Fruit fly (Drosophila melanogaster) whole organism, embryonic: ENCODE measurements around the gene CG42710.

Source experiments
- Adf1 ChIP-seq: fragments of 200-800 bp; sonication (Bioruptor generic); IDR thresholded peaks from 2 replicates; pipeline ENCODE4 v1.3.6; 2022; ENCODE audit warnings: missing biosample characterization, missing genetic modification characterization
- CG10462 ChIP-seq: fragments of 200-800 bp; sonication (Bioruptor generic); optimal IDR thresholded peaks from 2 replicates; lab custom pipeline; 2016; ENCODE audit warnings: missing biosample characterization, missing genetic modification characterization
- CG10654 ChIP-seq: fragments of 200-800 bp; sonication (Bioruptor generic); optimal IDR thresholded peaks from 2 replicates; lab custom pipeline; 2016; ENCODE audit warnings: missing biosample characterization, missing genetic modification characterization
- CG12219 ChIP-seq: fragments of 200-800 bp; sonication (Bioruptor generic); optimal IDR thresholded peaks from 3 replicates; lab custom pipeline; 2018; ENCODE audit warnings: missing biosample characterization, mild to moderate bottlenecking, missing genetic modification characterization
- CG12236 ChIP-seq: fragments of 200-800 bp; sonication (Bioruptor generic); optimal IDR thresholded peaks from 2 replicates; lab custom pipeline; 2016; ENCODE audit warnings: missing biosample characterization, missing genetic modification characterization
- CG14965 ChIP-seq: fragments of 200-800 bp; sonication (Bioruptor generic); optimal IDR thresholded peaks from 2 replicates; lab custom pipeline; 2016; ENCODE audit warnings: missing biosample characterization, missing genetic modification characterization, borderline replicate concordance
- CG15514 ChIP-seq: fragments of 200-800 bp; sonication (Bioruptor generic); optimal IDR thresholded peaks from 3 replicates; lab custom pipeline; 2017; ENCODE audit warnings: missing biosample characterization, missing genetic modification characterization, mild to moderate bottlenecking, moderate library complexity, missing genetic modification reagents
- CG17829 ChIP-seq: fragments of 200-800 bp; optimal IDR thresholded peaks from 2 replicates; lab custom pipeline; 2019; ENCODE audit warnings: missing biosample characterization, mild to moderate bottlenecking, missing genetic modification characterization, moderate library complexity
- CG2129 ChIP-seq: fragments of 200-800 bp; sonication (Bioruptor generic); IDR thresholded peaks from 2 replicates; pipeline ENCODE4 v1.3.6; 2022; ENCODE audit warnings: missing biosample characterization, missing genetic modification characterization; ENCODE audit not compliant: partially characterized antibody
- CG2712 ChIP-seq: fragments of 200-800 bp; optimal IDR thresholded peaks from 3 replicates; lab custom pipeline; 2019; ENCODE audit warnings: missing biosample characterization, mild to moderate bottlenecking, missing genetic modification characterization, moderate library complexity
- CG31224 ChIP-seq: fragments of 200-800 bp; sonication (Bioruptor generic); IDR thresholded peaks from 2 replicates; pipeline ENCODE4 v1.3.6; 2022; ENCODE audit warnings: missing biosample characterization, missing genetic modification characterization
- CG32767 ChIP-seq: fragments of 200-800 bp; sonication (Bioruptor generic); IDR thresholded peaks from 2 replicates; pipeline ENCODE4 v1.3.6; 2022; ENCODE audit warnings: missing biosample characterization, missing genetic modification characterization
- CG3838 ChIP-seq: fragments of 200-800 bp; sonication (Bioruptor generic); optimal IDR thresholded peaks from 3 replicates; lab custom pipeline; 2016; ENCODE audit warnings: missing biosample characterization, missing genetic modification characterization
- CG9817 ChIP-seq: fragments of 200-800 bp; sonication (Bioruptor generic); optimal IDR thresholded peaks from 2 replicates; lab custom pipeline; 2018; ENCODE audit warnings: missing biosample characterization, mild to moderate bottlenecking, missing genetic modification characterization, moderate library complexity
- Dip3 ChIP-seq: fragments of 200-800 bp; sonication (Bioruptor generic); optimal IDR thresholded peaks from 3 replicates; lab custom pipeline; 2016; ENCODE audit warnings: missing biosample characterization, missing genetic modification characterization
- Dref ChIP-seq: fragments of 200-800 bp; sonication (Bioruptor generic); IDR thresholded peaks from 2 replicates; pipeline ENCODE4 v1.3.6; 2022; ENCODE audit warnings: missing biosample characterization, missing genetic modification characterization
- E2f2 ChIP-seq: fragments of 200-800 bp; sonication (Bioruptor generic); IDR thresholded peaks from 2 replicates; pipeline ENCODE4 v1.3.6; 2022; ENCODE audit warnings: missing biosample characterization, missing genetic modification characterization
- Fer3 ChIP-seq: fragments of 200-800 bp; sonication (Bioruptor generic); optimal IDR thresholded peaks from 2 replicates; lab custom pipeline; 2018; ENCODE audit warnings: missing biosample characterization, mild to moderate bottlenecking, missing genetic modification characterization, moderate library complexity
- H2.0 ChIP-seq: fragments of 200-800 bp; sonication (Bioruptor generic); IDR thresholded peaks from 2 replicates; pipeline ENCODE4 v1.3.6; 2022; ENCODE audit warnings: missing biosample characterization, missing genetic modification characterization
- HLH4C ChIP-seq: fragments of 200-800 bp; sonication (Bioruptor generic); IDR thresholded peaks from 3 replicates; pipeline ENCODE4 v1.3.6; 2022; ENCODE audit warnings: missing biosample characterization, missing genetic modification characterization; ENCODE audit not compliant: partially characterized antibody
- Hey ChIP-seq: fragments of 200-800 bp; sonication (Bioruptor generic); optimal IDR thresholded peaks from 3 replicates; lab custom pipeline; 2018; ENCODE audit warnings: missing biosample characterization, mild to moderate bottlenecking, missing genetic modification characterization
- HmgZ ChIP-seq: fragments of 200-800 bp; sonication (Bioruptor generic); optimal IDR thresholded peaks from 2 replicates; lab custom pipeline; 2018; ENCODE audit warnings: missing biosample characterization, mild to moderate bottlenecking, missing genetic modification characterization
- Myb ChIP-seq: fragments of 200-800 bp; sonication (Bioruptor generic); optimal IDR thresholded peaks from 2 replicates; lab custom pipeline; 2016; ENCODE audit warnings: missing biosample characterization, missing genetic modification characterization
- NC2β ChIP-seq: fragments of 200-800 bp; sonication (Bioruptor generic); optimal IDR thresholded peaks from 2 replicates; lab custom pipeline; 2016; ENCODE audit warnings: missing biosample characterization, missing genetic modification characterization
- Oaz ChIP-seq: fragments of 200-800 bp; sonication (Bioruptor generic); IDR thresholded peaks from 2 replicates; pipeline ENCODE4 v1.3.6; 2022; ENCODE audit warnings: missing biosample characterization, missing genetic modification characterization
- Pdp1 ChIP-seq, 2 experiments: fragments of 200-800 bp; sonication (Bioruptor generic); optimal IDR thresholded peaks; 3 replicates each; lab custom pipeline; 2016; ENCODE audit warnings: missing biosample characterization in 2 of 2, missing genetic modification characterization in 2 of 2, mild to moderate bottlenecking in 1 of 2, moderate library complexity in 1 of 2
- amos ChIP-seq: fragments of 200-800 bp; sonication (Bioruptor generic); IDR thresholded peaks from 2 replicates; pipeline ENCODE4 v1.3.6; 2022; ENCODE audit warnings: missing biosample characterization, missing genetic modification characterization; ENCODE audit not compliant: partially characterized antibody
- bab2 ChIP-seq: fragments of 200-800 bp; sonication (Bioruptor generic); optimal IDR thresholded peaks from 2 replicates; lab custom pipeline; 2016; ENCODE audit warnings: missing biosample characterization, missing genetic modification characterization
- ci ChIP-seq: fragments of 200-800 bp; sonication (Bioruptor generic); IDR thresholded peaks from 3 replicates; pipeline ENCODE4 v1.3.6; 2022; ENCODE audit warnings: missing biosample characterization, missing genetic modification characterization
- disco-r ChIP-seq: fragments of 200-800 bp; sonication (Bioruptor generic); optimal IDR thresholded peaks from 2 replicates; lab custom pipeline; 2016; ENCODE audit warnings: missing biosample characterization, missing genetic modification characterization
- dmrt11E ChIP-seq: fragments of 200-800 bp; sonication (Bioruptor generic); optimal IDR thresholded peaks from 3 replicates; lab custom pipeline; 2018; ENCODE audit warnings: missing biosample characterization, mild to moderate bottlenecking, missing genetic modification characterization, moderate library complexity
- grau ChIP-seq: fragments of 200-800 bp; optimal IDR thresholded peaks from 3 replicates; lab custom pipeline; 2019; ENCODE audit warnings: missing biosample characterization, mild to moderate bottlenecking, missing genetic modification characterization, moderate library complexity
- grn ChIP-seq: fragments of 200-800 bp; sonication (Bioruptor generic); optimal IDR thresholded peaks from 3 replicates; lab custom pipeline; 2017; ENCODE audit warnings: missing biosample characterization, missing genetic modification characterization
- her ChIP-seq: fragments of 200-800 bp; sonication (Bioruptor generic); optimal IDR thresholded peaks from 2 replicates; lab custom pipeline; 2016; ENCODE audit warnings: missing biosample characterization, missing genetic modification characterization
- insv ChIP-seq, 2 experiments: fragments of 200-800 bp; sonication (Bioruptor generic); optimal IDR thresholded peaks; 3 replicates each; lab custom pipeline; 2016 to 2018; ENCODE audit warnings: missing biosample characterization in 2 of 2, missing genetic modification characterization in 2 of 2
- inv ChIP-seq: fragments of 200-800 bp; sonication (Bioruptor generic); IDR thresholded peaks from 2 replicates; pipeline ENCODE4 v1.3.6; 2022; ENCODE audit warnings: missing biosample characterization, missing genetic modification characterization; ENCODE audit not compliant: partially characterized antibody
- ken ChIP-seq: fragments of 200-800 bp; sonication (Bioruptor generic); IDR thresholded peaks from 3 replicates; pipeline ENCODE4 v1.3.6; 2022; ENCODE audit warnings: missing biosample characterization, missing genetic modification characterization
- lmd ChIP-seq: fragments of 200-800 bp; sonication (Bioruptor generic); IDR thresholded peaks from 2 replicates; pipeline ENCODE4 v1.3.6; 2022; ENCODE audit warnings: missing biosample characterization, missing genetic modification characterization
- mld ChIP-seq: fragments of 200-800 bp; sonication (Bioruptor generic); IDR thresholded peaks from 3 replicates; pipeline ENCODE4 v1.3.6; 2022; ENCODE audit warnings: missing biosample characterization, missing genetic modification characterization; ENCODE audit not compliant: partially characterized antibody
- prd ChIP-seq, 3 experiments: fragments of >200 bp in 2 of 3; fragments of 200-800 bp in 1 of 3; sonication (Bioruptor generic) in 1 of 3; optimal IDR thresholded peaks in 2 of 3; IDR thresholded peaks in 1 of 3; 2 replicates in 2 of 3; 3 replicates in 1 of 3; pipeline versions ENCODE4 v1.3.6 to Lab custom; 2017 to 2022; ENCODE audit warnings: missing biosample characterization in 1 of 3, missing genetic modification characterization in 1 of 3
- pros ChIP-seq: fragments of 200-800 bp; sonication (Bioruptor generic); optimal IDR thresholded peaks from 3 replicates; lab custom pipeline; 2019; ENCODE audit warnings: missing biosample characterization, mild to moderate bottlenecking, missing genetic modification characterization, moderate library complexity
- pzg ChIP-seq: fragments of 200-800 bp; sonication (Bioruptor generic); optimal IDR thresholded peaks from 3 replicates; lab custom pipeline; 2018; ENCODE audit warnings: missing biosample characterization, mild to moderate bottlenecking, missing genetic modification characterization, moderate library complexity
- row ChIP-seq: fragments of 200-800 bp; sonication (Bioruptor generic); IDR thresholded peaks from 3 replicates; pipeline ENCODE4 v1.3.6; 2022; ENCODE audit warnings: missing biosample characterization, missing genetic modification characterization
- sc ChIP-seq, 3 experiments: fragments of >200 bp in 2 of 3; fragments of 200-800 bp in 1 of 3; sonication (Bioruptor generic) in 1 of 3; optimal IDR thresholded peaks; 2 replicates in 2 of 3; 3 replicates in 1 of 3; lab custom pipeline; 2017; ENCODE audit warnings: mild to moderate bottlenecking in 1 of 3, missing biosample characterization in 1 of 3, missing genetic modification characterization in 1 of 3, missing genetic modification reagents in 1 of 3
- sens-2 ChIP-seq: fragments of 200-800 bp; sonication (Bioruptor generic); IDR thresholded peaks from 2 replicates; pipeline ENCODE4 v1.3.6; 2022; ENCODE audit warnings: missing biosample characterization, missing genetic modification characterization
- tll ChIP-seq, 2 experiments: fragments of 200-800 bp in 1 of 2; fragments of >200 bp in 1 of 2; sonication (Bioruptor generic) in 1 of 2; optimal IDR thresholded peaks; 2 replicates each; lab custom pipeline; 2017 to 2019; ENCODE audit warnings: missing biosample characterization in 2 of 2, missing genetic modification characterization in 2 of 2, mild to moderate bottlenecking in 1 of 2, moderate library complexity in 1 of 2
- tx ChIP-seq: fragments of 200-800 bp; sonication (Bioruptor generic); optimal IDR thresholded peaks from 2 replicates; lab custom pipeline; 2016; ENCODE audit warnings: missing biosample characterization, missing genetic modification characterization

The CG42710 gene

DNA sequence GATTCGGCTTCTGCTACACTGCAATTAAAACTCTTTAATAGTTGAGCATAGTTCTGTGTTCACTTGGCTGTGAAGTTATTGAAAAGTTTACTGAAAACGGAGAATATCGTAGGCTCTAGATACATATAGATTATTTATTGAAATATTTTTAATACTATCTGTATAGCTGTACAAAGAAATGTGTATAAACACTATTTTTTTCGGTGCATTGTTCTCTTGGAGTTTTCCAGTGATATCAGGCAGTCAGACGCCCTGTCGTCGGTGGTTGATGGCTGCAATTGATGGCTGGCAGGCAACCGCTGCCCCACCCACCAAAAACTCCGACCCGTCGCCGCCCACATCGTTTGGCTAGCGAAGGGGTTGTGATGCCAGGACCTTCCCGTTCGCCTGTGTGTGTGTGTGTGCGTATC, 35.9 kb downstream of the CG42710 start (continued):
- TF ChIP-seq CG12236: no peak
- TF ChIP-seq CG17829: peak; percentile 34
- TF ChIP-seq tll (GFP tag; optimal IDR thresholded peaks at IDR 0.05; lab: Kevin White, UChicago): no peak
- peak; percentile 16 for TF ChIP-seq CG12219 (GFP tag; lab: Kevin White, UChicago)
- no peak for TF ChIP-seq grn (GFP tag; lab: Kevin White, UChicago)
- TF ChIP-seq, all 482 proteins: peak for 121

- TF ChIP-seq HLH4C (GFP tag; lab: Robert Waterston, UW): no peak
- TF ChIP-seq CG2129: no peak
- no peak for TF ChIP-seq CG9817 (tag; lab: Kevin White, UChicago)
- TF ChIP-seq pros (GFP tag; lab: Kevin White, UChicago): peak; percentile 69
- peak; percentile 91 for TF ChIP-seq Hey
- TF ChIP-seq mld: no peak
Measured at dm6 chr2L:8743082-8743481, 39.2 kb downstream of the CG42710 start.

- peak; percentile 1 for TF ChIP-seq grau (tag; lab: Kevin White, UChicago)
- no peak for TF ChIP-seq lmd (GFP tag; lab: Robert Waterston, UW)
- TF ChIP-seq HmgZ (tag; lab: Kevin White, UChicago): peak; percentile 9
- no peak for TF ChIP-seq CG10654 (GFP tag; lab: Kevin White, UChicago)
- TF ChIP-seq CG2712 (tag; lab: Kevin White, UChicago): peak; percentile 34
- no peak for TF ChIP-seq Dref (GFP tag; lab: Robert Waterston, UW)
- TF ChIP-seq pzg: peak; percentile 42
- no peak for TF ChIP-seq Dip3
- no peak for TF ChIP-seq inv (GFP tag; lab: Robert Waterston, UW)
- TF ChIP-seq Myb (GFP tag; lab: Kevin White, UChicago): peak; percentile 23
- peak in 1 of 2 experiments; percentile 7 for TF ChIP-seq Pdp1 (GFP tag; optimal IDR thresholded peaks at IDR 0.05; lab: Kevin White, UChicago)
- no peak for TF ChIP-seq Fer3 (tag; lab: Kevin White, UChicago)
- no peak for TF ChIP-seq CG14965 (GFP tag; lab: Kevin White, UChicago)
- peak; percentile 18 for TF ChIP-seq CG15514 (GFP tag; lab: Kevin White, UChicago)
- no peak for TF ChIP-seq CG3838
- no peak for TF ChIP-seq disco-r (GFP tag; lab: Kevin White, UChicago)
- no peak for TF ChIP-seq ken (GFP tag; lab: Robert Waterston, UW)
- TF ChIP-seq row: peak; percentile 79
- TF ChIP-seq her (GFP tag; lab: Kevin White, UChicago): no peak
- no peak for TF ChIP-seq Oaz (GFP tag; lab: Robert Waterston, UW)
- peak; percentile 28; the same call in 1 of the 2 replicates for TF ChIP-seq amos
- TF ChIP-seq dmrt11E (tag; lab: Kevin White, UChicago): no peak
- no peak for TF ChIP-seq H2.0 (GFP tag; lab: Robert Waterston, UW)
- TF ChIP-seq bab2 (GFP tag; lab: Kevin White, UChicago): no peak
- no peak for TF ChIP-seq sc (optimal IDR thresholded peaks at IDR 0.05; lab: Kevin White, UChicago)
- no peak for TF ChIP-seq sc (GFP tag; optimal IDR thresholded peaks at IDR 0.05; lab: Kevin White, UChicago)
- TF ChIP-seq Adf1: no peak
- no peak for TF ChIP-seq tx (GFP tag; lab: Kevin White, UChicago)
- TF ChIP-seq ci (GFP tag; lab: Robert Waterston, UW): no peak
- TF ChIP-seq CG10462 (GFP tag; lab: Kevin White, UChicago): no peak
- no peak for TF ChIP-seq CG32767 (GFP tag; lab: Robert Waterston, UW)
- peak in 1 of 2 experiments; percentile 2 for TF ChIP-seq insv (GFP tag; optimal IDR thresholded peaks at IDR 0.05; lab: Kevin White, UChicago)
- no peak for TF ChIP-seq prd (optimal IDR thresholded peaks at IDR 0.05; lab: Kevin White, UChicago)
- no peak for TF ChIP-seq prd (GFP tag; IDR thresholded peaks at IDR 0.05; lab: Robert Waterston, UW)
- TF ChIP-seq E2f2: 0 out of 2 replicates have a peak, but pooled peaks have one; percentile 20
- TF ChIP-seq CG31224 (GFP tag; lab: Robert Waterston, UW): no peak
- no peak for TF ChIP-seq sens-2 (GFP tag; lab: Robert Waterston, UW)
- TF ChIP-seq NC2β (GFP tag; lab: Kevin White, UChicago): no peak
Measured at dm6 chr2L:8740757-8741278, 41.5 kb downstream of the CG42710 start.
